Worm (Caenorhabditis elegans): ENCODE measurements around the gene xpb-1.

Gene xpb-1

DNA sequence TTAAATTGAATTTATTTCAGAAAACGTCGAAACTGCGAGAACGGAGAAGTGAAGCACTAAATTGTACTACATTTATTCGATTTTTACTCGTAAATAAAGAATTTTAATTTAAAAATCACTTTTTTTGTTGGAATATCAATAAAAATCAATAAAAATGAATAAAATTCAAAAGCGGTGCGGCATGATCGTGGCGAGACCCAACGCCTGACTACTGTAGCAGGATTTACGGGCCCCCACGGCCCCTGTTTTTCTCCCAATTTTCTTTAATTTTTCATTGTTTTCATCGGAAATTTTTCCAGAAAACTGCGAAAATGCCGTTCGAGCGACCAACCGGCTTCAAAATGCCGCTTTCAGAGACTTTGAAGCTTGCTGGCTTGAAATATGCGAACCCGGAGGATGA, 17.6 kb upstream of the xpb-1 start, which contains the start of gene Y66D12A.19:
Gene Y66D12A.19, plus strand, starts transcription at position 266 of the 400 bp plus-strand sequence.
- TF ChIP-seq F49E8.2 (tag; optimal IDR thresholded peaks at IDR 0.05; ENCODE audit: borderline replicate concordance) (no peak), ceh-44 (GFP tag; IDR thresholded peaks at IDR 0.05) (no peak), php-3 (GFP tag; IDR thresholded peaks at IDR 0.05) (no peak), Y48G9A.11 (GFP tag; IDR thresholded peaks at IDR 0.05) (no peak), arid-1 (GFP tag; conservative IDR thresholded peaks at IDR 0.05) (no peak), F44E2.7 (GFP tag; IDR thresholded peaks at IDR 0.05) (no peak), tra-1 (GFP tag; IDR thresholded peaks at IDR 0.05) (no peak), R02D3.7 (tag; optimal IDR thresholded peaks at IDR 0.05) (peak; percentile 52), lin-38 (GFP tag; IDR thresholded peaks at IDR 0.05) (peak; percentile 48), ceh-62 (tag; optimal IDR thresholded peaks at IDR 0.05) (no peak)

DNA sequence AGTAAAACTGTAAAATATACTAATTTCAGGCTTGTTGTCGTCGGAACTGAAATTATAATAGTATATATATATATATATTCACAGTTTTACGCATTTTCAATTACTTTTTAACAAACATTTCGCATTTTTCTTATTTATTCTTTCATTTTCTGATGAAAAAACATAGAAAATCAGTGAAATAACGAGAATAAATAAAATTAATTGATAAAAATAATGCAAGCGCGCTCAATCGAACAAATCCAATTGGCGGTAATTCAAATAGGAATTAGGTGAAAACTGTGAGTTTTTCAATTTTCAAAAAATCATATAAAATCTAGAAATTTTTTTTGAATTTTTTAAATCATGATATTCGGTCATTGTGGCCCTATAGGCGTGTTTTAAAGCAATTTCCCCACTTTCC, 16.3 kb upstream of the xpb-1 start:
- TF ChIP-seq lir-3 (tag; optimal IDR thresholded peaks at IDR 0.05): no peak
- no peak for TF ChIP-seq rbr-2 (tag; optimal IDR thresholded peaks at IDR 0.05)

DNA sequence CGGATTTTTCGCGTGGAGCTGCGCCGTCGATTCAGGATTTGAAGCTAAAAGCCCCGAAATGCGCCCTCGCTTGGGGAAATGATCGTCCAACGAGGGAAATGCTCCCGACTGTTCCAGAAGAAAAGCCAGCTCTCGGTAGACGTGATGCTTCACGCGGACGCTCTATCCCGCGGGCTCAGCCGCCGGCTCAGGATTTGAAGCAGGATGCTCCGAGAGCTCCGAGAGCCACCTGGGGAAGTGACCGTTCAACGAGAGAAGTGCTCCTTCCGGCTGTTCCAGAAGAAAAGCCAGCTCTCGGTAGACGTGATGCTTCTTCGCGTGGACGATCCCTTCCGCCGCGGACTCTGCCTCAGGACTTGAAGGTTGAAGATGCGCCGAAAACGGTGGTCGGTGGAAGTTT, 15.6 kb upstream of the xpb-1 start:
- no peak for TF ChIP-seq ceh-62 (tag; optimal IDR thresholded peaks at IDR 0.05)
- TF ChIP-seq Y5F2A.4 (GFP tag; optimal IDR thresholded peaks at IDR 0.05): no peak
- TF ChIP-seq T26A8.4 (GFP tag; IDR thresholded peaks at IDR 0.05): no peak
- no peak for TF ChIP-seq ceh-20 (GFP tag; IDR thresholded peaks at IDR 0.05)
- peak; percentile 91 for TF ChIP-seq set-16 (GFP tag; IDR thresholded peaks at IDR 0.05)
- TF ChIP-seq cey-2 (tag; optimal IDR thresholded peaks at IDR 0.05; ENCODE audit: borderline replicate concordance, insufficient read depth): no peak
- no peak for TF ChIP-seq dve-1 (tag; optimal IDR thresholded peaks at IDR 0.05; ENCODE audit: insufficient read depth)
- TF ChIP-seq ZK337.2 (GFP tag; IDR thresholded peaks at IDR 0.05): no peak
- TF ChIP-seq nhr-11 (tag; optimal IDR thresholded peaks at IDR 0.05): no peak
- 0 out of 2 replicates have a peak, but pooled peaks have one; percentile 18 for TF ChIP-seq egl-43 (GFP tag; IDR thresholded peaks at IDR 0.05)
- TF ChIP-seq snpc-1.2 (GFP tag; IDR thresholded peaks at IDR 0.05): no peak
- TF ChIP-seq nhr-76 (tag; optimal IDR thresholded peaks at IDR 0.05): no peak
- no peak for TF ChIP-seq tag-97 (GFP tag; IDR thresholded peaks at IDR 0.05)

DNA sequence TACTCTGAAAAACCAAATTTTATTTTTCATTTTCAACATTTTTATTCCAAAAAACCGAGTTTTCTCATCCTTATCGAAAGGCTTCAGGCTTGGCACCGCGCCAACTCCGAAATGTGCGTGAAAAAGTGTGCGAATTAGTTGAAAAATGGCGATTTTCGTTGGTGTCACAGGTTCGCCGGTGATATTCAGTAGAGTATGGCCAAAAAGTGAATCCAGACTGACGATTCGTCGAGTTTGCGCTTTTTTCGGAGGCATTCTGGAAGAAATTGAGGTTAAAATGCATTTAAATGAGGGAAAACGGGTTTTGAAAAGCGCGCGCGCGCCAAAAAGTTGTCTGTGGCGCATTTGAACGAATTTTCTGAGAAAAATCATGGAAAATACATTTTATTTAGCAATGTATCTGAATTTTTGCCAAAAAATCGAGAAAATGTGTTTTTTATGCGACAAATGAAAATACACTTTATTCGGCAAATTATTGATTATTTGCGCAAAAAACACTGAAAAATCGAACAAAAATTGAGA, 2.9 kb upstream of the xpb-1 start, which contains the start of the genes Y66D12A.16 and such-1:
Gene Y66D12A.16, plus strand, starts transcription at position 51 of the 522 bp plus-strand sequence.
Gene such-1, minus strand, starts transcription at position 256 of the 522 bp plus-strand sequence.
- TF ChIP-seq mep-1 (tag; optimal IDR thresholded peaks at IDR 0.05) (no peak), hif-1 (tag; optimal IDR thresholded peaks at IDR 0.05) (no peak), zip-2 (tag; optimal IDR thresholded peaks at IDR 0.05) (no peak), nhr-28 (tag; optimal IDR thresholded peaks at IDR 0.05) (no peak), pqm-1 (tag; optimal IDR thresholded peaks at IDR 0.05) (no peak), attf-4 (tag; optimal IDR thresholded peaks at IDR 0.05) (no peak), nhr-237 (tag; optimal IDR thresholded peaks at IDR 0.05) (no peak), nhr-111 (GFP tag; optimal IDR thresholded peaks at IDR 0.05) (no peak), set-16 (GFP tag; IDR thresholded peaks at IDR 0.05) (no peak), R02D3.7 (tag; optimal IDR thresholded peaks at IDR 0.05) (no peak), tag-97 (GFP tag; IDR thresholded peaks at IDR 0.05) (no peak), unc-130 (GFP tag; optimal IDR thresholded peaks at IDR 0.05) (no peak), daf-12 (tag; optimal IDR thresholded peaks at IDR 0.05) (no peak), ctbp-1 (GFP tag; IDR thresholded peaks at IDR 0.05) (no peak), D1046.2 (GFP tag; IDR thresholded peaks at IDR 0.05) (no peak)
